Worm (Caenorhabditis elegans) whole organism, L4 larva: ENCODE measurements around the gene nstp-5.

Experiments
- F26F4.8 ChIP-seq: fragments of 200-800 bp; sonication (Bioruptor generic); conservative IDR thresholded peaks from 2 replicates; pipeline ENCODE4 v1.3.6; 2022; ENCODE audit warnings: missing genetic modification characterization, missing compliant biosample characterization
- F49E8.2 ChIP-seq: sonication (generic microtip); optimal IDR thresholded peaks from 2 replicates; lab custom pipeline; 2016; ENCODE audit warnings: missing compliant biosample characterization, mild to moderate bottlenecking, missing genetic modification characterization, borderline replicate concordance
- R02D3.7 ChIP-seq: fragments of 150-350 bp; sonication (generic microtip); optimal IDR thresholded peaks from 3 replicates; lab custom pipeline; 2014; ENCODE audit warnings: missing biosample characterization, missing genetic modification characterization
- T20F7.1 ChIP-seq: fragments of 200-800 bp; sonication (Bioruptor generic); optimal IDR thresholded peaks from 2 replicates; lab custom pipeline; 2018; ENCODE audit warnings: mild to moderate bottlenecking, missing genetic modification characterization, missing compliant biosample characterization
- Y105C5A.15 ChIP-seq: fragments of 200-800 bp; sonication (Bioruptor generic); IDR thresholded peaks from 2 replicates; pipeline ENCODE4 v1.3.6; 2022; ENCODE audit warnings: missing genetic modification characterization, missing compliant biosample characterization
- Y48G9A.11 ChIP-seq: fragments of 200-800 bp; sonication (Bioruptor generic); IDR thresholded peaks from 2 replicates; pipeline ENCODE4 v1.3.6; 2022; ENCODE audit warnings: missing genetic modification reagents, missing genetic modification characterization, missing compliant biosample characterization
- aha-1 ChIP-seq: fragments of 150-350 bp; peaks from one replicate; lab custom pipeline; 2014; ENCODE audit warnings: missing biosample characterization, missing genetic modification characterization
- ama-1 ChIP-seq: fragments of 150-350 bp; optimal IDR thresholded peaks from 2 replicates; lab custom pipeline; 2014; ENCODE audit warnings: inconsistent platforms, mixed read lengths
- arid-1 ChIP-seq: fragments of 200-800 bp; sonication (Bioruptor generic); conservative IDR thresholded peaks from 2 replicates; pipeline ENCODE4 v1.3.6; 2022; ENCODE audit warnings: missing genetic modification reagents, missing genetic modification characterization, missing compliant biosample characterization
- ces-1 ChIP-seq: fragments of 150-350 bp; sonication (generic microtip); optimal IDR thresholded peaks from 4 replicates; lab custom pipeline; 2014; ENCODE audit warnings: missing biosample characterization, missing genetic modification reagents, missing genetic modification characterization
- daf-12 ChIP-seq: fragments of 150-350 bp; optimal IDR thresholded peaks from 2 replicates; lab custom pipeline; 2014; ENCODE audit warnings: missing biosample characterization, missing genetic modification reagents, missing genetic modification characterization
- daf-16 ChIP-seq, 3 experiments: sonication (generic microtip); optimal IDR thresholded peaks; 2 replicates each; lab custom pipeline; 2016 to 2017; ENCODE audit warnings: missing genetic modification characterization in 3 of 3, missing genetic modification reagents in 3 of 3, mild to moderate bottlenecking in 2 of 3, missing compliant biosample characterization in 2 of 3, missing biosample characterization in 1 of 3, moderate library complexity in 1 of 3
- daf-19 ChIP-seq: fragments of 200-800 bp; sonication (Bioruptor generic); conservative IDR thresholded peaks from 2 replicates; pipeline ENCODE4 v1.3.6; 2022; ENCODE audit warnings: missing genetic modification characterization, missing compliant biosample characterization
- dmd-8 ChIP-seq: fragments of 200-800 bp; sonication (Bioruptor generic); IDR thresholded peaks from 2 replicates; pipeline ENCODE4 v1.3.6; 2022; ENCODE audit warnings: missing genetic modification characterization, missing compliant biosample characterization
- dmd-9 ChIP-seq: fragments of 200-800 bp; sonication (Bioruptor generic); IDR thresholded peaks from 2 replicates; pipeline ENCODE4 v1.3.6; 2022; ENCODE audit warnings: missing genetic modification reagents, missing genetic modification characterization, missing compliant biosample characterization
- dpl-1 ChIP-seq: fragments of 150-350 bp; optimal IDR thresholded peaks from 2 replicates; lab custom pipeline; 2014; ENCODE audit warnings: missing biosample characterization, missing genetic modification reagents, missing genetic modification characterization
- duxl-1 ChIP-seq: sonication (generic microtip); optimal IDR thresholded peaks from 2 replicates; lab custom pipeline; 2016; ENCODE audit warnings: mild to moderate bottlenecking, missing genetic modification characterization, moderate library complexity, missing compliant biosample characterization; ENCODE audit not compliant: poor library complexity
- dve-1 ChIP-seq: sonication (generic microtip); optimal IDR thresholded peaks from 2 replicates; lab custom pipeline; 2017; ENCODE audit warnings: antibody characterized with exemption, mild to moderate bottlenecking, missing genetic modification characterization, missing compliant biosample characterization; ENCODE audit not compliant: insufficient read depth
- hlh-11 ChIP-seq: fragments of 200-800 bp; sonication (Bioruptor generic); optimal IDR thresholded peaks from 2 replicates; lab custom pipeline; 2018; ENCODE audit warnings: mild to moderate bottlenecking, missing genetic modification characterization, missing compliant biosample characterization
- hmg-1.1 ChIP-seq: fragments of 200-800 bp; sonication (Bioruptor generic); IDR thresholded peaks from 2 replicates; pipeline ENCODE4 v1.3.6; 2022; ENCODE audit warnings: missing genetic modification reagents, missing genetic modification characterization, missing compliant biosample characterization
- lin-38 ChIP-seq: fragments of 200-800 bp; sonication (Bioruptor generic); IDR thresholded peaks from 2 replicates; pipeline ENCODE4 v1.3.6; 2022; ENCODE audit warnings: missing genetic modification reagents, missing genetic modification characterization, missing compliant biosample characterization
- lsy-2 ChIP-seq, 2 experiments: fragments of 150-350 bp in 1 of 2; sonication (generic microtip) in 1 of 2; optimal IDR thresholded peaks; 2 replicates each; lab custom pipeline; 2014 to 2017; ENCODE audit warnings: missing biosample characterization in 2 of 2, missing genetic modification characterization in 2 of 2
- madf-5 ChIP-seq, 2 experiments: fragments of 200-800 bp; sonication (Bioruptor generic); IDR thresholded peaks; 2 replicates each; pipeline ENCODE4 v1.3.6; 2022; ENCODE audit warnings: missing compliant biosample characterization in 2 of 2, missing genetic modification characterization in 2 of 2
- mdl-1 ChIP-seq, 2 experiments: fragments of 150-350 bp in 1 of 2; sonication (generic microtip) in 1 of 2; optimal IDR thresholded peaks; 2 replicates each; lab custom pipeline; 2014 to 2017; ENCODE audit warnings: missing biosample characterization in 2 of 2, missing genetic modification characterization in 2 of 2
- mdt-29 ChIP-seq: fragments of 200-800 bp; sonication (Bioruptor generic); IDR thresholded peaks from 2 replicates; pipeline ENCODE4 v1.3.6; 2022; ENCODE audit warnings: missing genetic modification reagents, missing genetic modification characterization, missing compliant biosample characterization
- mes-2 ChIP-seq: sonication (generic microtip); optimal IDR thresholded peaks from 2 replicates; lab custom pipeline; 2016; ENCODE audit warnings: missing genotype, mild to moderate bottlenecking, missing genetic modification characterization, missing compliant biosample characterization; ENCODE audit not compliant: poor library complexity, severe bottlenecking
- nhr-10 ChIP-seq: fragments of 150-350 bp; optimal IDR thresholded peaks from 2 replicates; lab custom pipeline; 2014; ENCODE audit warnings: missing biosample characterization, missing genetic modification characterization
- nhr-102 ChIP-seq: sonication (generic microtip); optimal IDR thresholded peaks from 2 replicates; lab custom pipeline; 2016; ENCODE audit warnings: mild to moderate bottlenecking, missing genetic modification characterization, moderate library complexity, missing compliant biosample characterization
- nhr-25 ChIP-seq: sonication (generic microtip); optimal IDR thresholded peaks from 2 replicates; lab custom pipeline; 2017; ENCODE audit warnings: missing genetic modification characterization, mild to moderate bottlenecking, missing compliant biosample characterization, antibody characterized with exemption, moderate library complexity, borderline replicate concordance; ENCODE audit not compliant: insufficient read depth
- nhr-28 ChIP-seq: fragments of 150-350 bp; optimal IDR thresholded peaks from 2 replicates; lab custom pipeline; 2014; ENCODE audit warnings: missing biosample characterization, missing genetic modification characterization
- nhr-41 ChIP-seq: fragments of 200-800 bp; sonication (Bioruptor generic); IDR thresholded peaks from 2 replicates; pipeline ENCODE4 v1.3.6; 2022; ENCODE audit warnings: missing genetic modification reagents, missing genetic modification characterization, missing compliant biosample characterization
- nhr-77 ChIP-seq: fragments of 150-350 bp; optimal IDR thresholded peaks from 2 replicates; lab custom pipeline; 2014; ENCODE audit warnings: missing biosample characterization, missing genetic modification characterization
- pha-4 ChIP-seq, 2 experiments: fragments of 150-350 bp in 1 of 2; fragments of 200-800 bp in 1 of 2; sonication (Bioruptor generic) in 1 of 2; IDR thresholded peaks in 1 of 2; optimal IDR thresholded peaks in 1 of 2; 2 replicates each; pipeline versions ENCODE4 v1.3.6 to Lab custom; 2014 to 2022; ENCODE audit warnings: missing genetic modification characterization in 2 of 2, missing genetic modification reagents in 2 of 2, missing biosample characterization in 1 of 2, missing compliant biosample characterization in 1 of 2
- rbr-2 ChIP-seq: sonication (generic microtip); optimal IDR thresholded peaks from 2 replicates; lab custom pipeline; 2016; ENCODE audit warnings: missing genotype, missing genetic modification characterization, missing compliant biosample characterization
- saeg-2 ChIP-seq: fragments of 200-800 bp; sonication (Bioruptor generic); IDR thresholded peaks from 2 replicates; pipeline ENCODE4 v1.3.6; 2022; ENCODE audit warnings: missing genetic modification reagents, missing genetic modification characterization, missing compliant biosample characterization
- sdz-12 ChIP-seq: fragments of 200-800 bp; sonication (Bioruptor generic); optimal IDR thresholded peaks from 2 replicates; lab custom pipeline; 2018; ENCODE audit warnings: mild to moderate bottlenecking, missing genetic modification characterization, missing compliant biosample characterization
- set-16 ChIP-seq: fragments of 200-800 bp; sonication (Bioruptor generic); IDR thresholded peaks from 2 replicates; pipeline ENCODE4 v1.3.6; 2022; ENCODE audit warnings: missing genetic modification reagents, missing genetic modification characterization, missing compliant biosample characterization
- spr-3 ChIP-seq: fragments of 200-800 bp; sonication (Bioruptor generic); optimal IDR thresholded peaks from 2 replicates; lab custom pipeline; 2018; ENCODE audit warnings: mild to moderate bottlenecking, missing genetic modification characterization, missing compliant biosample characterization
- tag-97 ChIP-seq: fragments of 200-800 bp; sonication (Bioruptor generic); IDR thresholded peaks from 2 replicates; pipeline ENCODE4 v1.3.6; 2022; ENCODE audit warnings: missing genetic modification characterization, missing compliant biosample characterization
- unc-39 ChIP-seq: sonication (generic microtip); optimal IDR thresholded peaks from 2 replicates; lab custom pipeline; 2017; ENCODE audit warnings: missing biosample characterization, missing genetic modification characterization
- unc-62 ChIP-seq, 3 experiments: fragments of 150-350 bp in 1 of 3; sonication (generic microtip); optimal IDR thresholded peaks in 2 of 3; peaks in 1 of 3; 1 replicate in 1 of 3; 2 replicates in 2 of 3; lab custom pipeline; 2014 to 2017; ENCODE audit warnings: missing biosample characterization in 3 of 3, missing genetic modification characterization in 3 of 3, missing genetic modification reagents in 3 of 3, missing genotype in 1 of 3
- vab-7 ChIP-seq: fragments of 200-800 bp; sonication (Bioruptor generic); IDR thresholded peaks from 2 replicates; pipeline ENCODE4 v1.3.6; 2022; ENCODE audit warnings: missing genetic modification reagents, missing genetic modification characterization, missing compliant biosample characterization

Gene nstp-5

ce11 chrIV:12845596-12845995 lies 9.8 kb upstream of the nstp-5 start, which contains the start of gene txt-19:
txt-19 (plus strand) TSS chrIV:12845899.
- TF ChIP-seq hlh-11 (peak; percentile 16), set-16 (GFP tag; lab: Robert Waterston, UW) (peak; percentile 71), aha-1 (tag; lab: Kevin White, UChicago) (peak; percentile 28), rbr-2 (tag; lab: Kevin White, UChicago) (peak; percentile 21), F49E8.2 (tag; lab: Kevin White, UChicago) (no peak), T20F7.1 (GFP tag; lab: Kevin White, UChicago) (no peak), sdz-12 (peak; percentile 5)

DNA sequence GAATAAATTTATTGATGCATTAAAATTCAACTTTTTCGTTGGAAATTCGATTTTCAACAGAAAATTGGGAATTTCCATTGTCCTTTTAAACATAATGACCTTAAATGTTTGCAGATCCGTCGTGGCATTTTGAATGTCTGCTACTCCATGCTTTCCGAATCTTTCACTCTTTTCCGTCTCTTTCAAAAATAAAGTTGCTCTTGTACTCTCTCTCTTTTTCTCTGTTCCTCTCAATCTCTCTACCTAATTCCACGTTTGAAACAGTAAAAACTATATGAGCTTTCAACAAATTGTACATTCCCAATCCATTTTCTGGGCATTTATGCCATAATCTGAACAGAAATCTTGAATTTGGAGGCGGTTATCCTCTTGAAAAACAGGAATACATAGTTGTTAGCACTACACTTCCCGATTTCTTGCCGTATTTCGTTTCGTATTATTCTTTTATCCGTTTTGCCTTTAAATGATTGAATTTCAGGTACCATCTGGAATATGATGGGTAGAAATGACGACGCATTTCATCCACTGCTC lies 6.3 kb upstream of the nstp-5 start, which contains the start of gene srf-3:
srf-3 (plus strand) TSS at position 481 of the 531 bp plus-strand sequence.
- TF ChIP-seq aha-1 (tag; lab: Kevin White, UChicago): peak; percentile 41
- peak; percentile 32; the same call in 1 of the 2 replicates for TF ChIP-seq hmg-1.1
- peak in 1 of 2 experiments; percentile 12 for TF ChIP-seq lsy-2 (tag; optimal IDR thresholded peaks at IDR 0.05; lab: Kevin White, UChicago)
- peak; percentile 24 for TF ChIP-seq dve-1 (tag; lab: Kevin White, UChicago)
- peak; percentile 4 for TF ChIP-seq mes-2 (tag; lab: Kevin White, UChicago)
- no peak for TF ChIP-seq nhr-102
- no peak for TF ChIP-seq Y48G9A.11 (GFP tag; lab: Robert Waterston, UW)
- TF ChIP-seq daf-16 (GFP tag; optimal IDR thresholded peaks at IDR 0.05; lab: Kevin White, UChicago): no peak
- TF ChIP-seq daf-16 (tag; optimal IDR thresholded peaks at IDR 0.05; lab: Kevin White, UChicago): peak; percentile 12

- TF ChIP-seq dmd-9: no peak
- TF ChIP-seq spr-3 (GFP tag; lab: Kevin White, UChicago): no peak
- TF ChIP-seq lin-38 (GFP tag; lab: Robert Waterston, UW): peak; percentile 38; the same call in 1 of the 2 replicates
- no peak for TF ChIP-seq nhr-77
- TF ChIP-seq F26F4.8 (GFP tag; lab: Robert Waterston, UW): no peak
- no peak for TF ChIP-seq nhr-25
- TF ChIP-seq ama-1: no peak
- TF ChIP-seq unc-39: no peak
- no peak for TF ChIP-seq madf-5 (GFP tag; IDR thresholded peaks at IDR 0.05; lab: Robert Waterston, UW)
- peak; percentile 3 for TF ChIP-seq nhr-28 (tag; lab: Kevin White, UChicago)
- no peak for TF ChIP-seq ces-1 (GFP tag; lab: Kevin White, UChicago)
- peak; percentile 47 for TF ChIP-seq dpl-1 (GFP tag; lab: Kevin White, UChicago)
- TF ChIP-seq arid-1 (GFP tag; lab: Robert Waterston, UW): no peak
- peak; percentile 19 for TF ChIP-seq mes-2 (tag; lab: Kevin White, UChicago)
- no peak for TF ChIP-seq daf-12
- no peak for TF ChIP-seq nhr-41 (GFP tag; lab: Robert Waterston, UW)
- no peak for TF ChIP-seq mdl-1 (tag; optimal IDR thresholded peaks at IDR 0.05; lab: Kevin White, UChicago)
- no peak for TF ChIP-seq mdt-29 (GFP tag; lab: Robert Waterston, UW)
- TF ChIP-seq daf-19: no peak
- no peak for TF ChIP-seq Y105C5A.15 (GFP tag; lab: Robert Waterston, UW)
- no peak for TF ChIP-seq dmd-8
- peak; percentile 25 for TF ChIP-seq hlh-11
- TF ChIP-seq saeg-2 (GFP tag; lab: Robert Waterston, UW): no peak
- no peak for TF ChIP-seq vab-7 (GFP tag; lab: Robert Waterston, UW)
- no peak for TF ChIP-seq nhr-10 (tag; lab: Kevin White, UChicago)
- no peak for TF ChIP-seq duxl-1 (tag; lab: Kevin White, UChicago)
- peak; percentile 15; the same call in 1 of the 2 replicates for TF ChIP-seq pha-4 (GFP tag; IDR thresholded peaks at IDR 0.05; lab: Robert Waterston, UW)
- TF ChIP-seq pha-4 (tag; optimal IDR thresholded peaks at IDR 0.05; lab: Kevin White, UChicago): no peak
- no peak for TF ChIP-seq set-16 (GFP tag; lab: Robert Waterston, UW)
- no peak for TF ChIP-seq unc-62 (GFP tag; optimal IDR thresholded peaks at IDR 0.05 in 1 of 2; lab: Kevin White, UChicago)
- no peak for TF ChIP-seq unc-62 (tag; optimal IDR thresholded peaks at IDR 0.05; lab: Kevin White, UChicago)
- TF ChIP-seq R02D3.7 (tag; lab: Kevin White, UChicago): no peak
- no peak for TF ChIP-seq tag-97 (GFP tag; lab: Robert Waterston, UW)
Measured at ce11 chrIV:12854372-12855114, 805 bp upstream of the nstp-5 start.
